Worm (Caenorhabditis elegans) whole organism, L4/young adult: ENCODE measurements around the gene spp-26.

Experiments used
- W03F9.2 ChIP-seq: fragments of 150-350 bp; optimal IDR thresholded peaks from 2 replicates; lab custom pipeline; 2014; ENCODE audit warnings: missing biosample characterization, missing genetic modification characterization
- dao-5 ChIP-seq: sonication (generic microtip); optimal IDR thresholded peaks from 2 replicates; lab custom pipeline; 2016; ENCODE audit warnings: missing genotype, missing genetic modification characterization, moderate library complexity, missing compliant biosample characterization

ce11 chrV:6513786-6514430 lies 45.1 kb downstream of the spp-26 start:
- no peak for TF ChIP-seq W03F9.2 (tag; lab: Kevin White, UChicago)
- no peak for TF ChIP-seq dao-5
